Worm (Caenorhabditis elegans): ENCODE measurements around the gene ZK643.5.

DNA sequence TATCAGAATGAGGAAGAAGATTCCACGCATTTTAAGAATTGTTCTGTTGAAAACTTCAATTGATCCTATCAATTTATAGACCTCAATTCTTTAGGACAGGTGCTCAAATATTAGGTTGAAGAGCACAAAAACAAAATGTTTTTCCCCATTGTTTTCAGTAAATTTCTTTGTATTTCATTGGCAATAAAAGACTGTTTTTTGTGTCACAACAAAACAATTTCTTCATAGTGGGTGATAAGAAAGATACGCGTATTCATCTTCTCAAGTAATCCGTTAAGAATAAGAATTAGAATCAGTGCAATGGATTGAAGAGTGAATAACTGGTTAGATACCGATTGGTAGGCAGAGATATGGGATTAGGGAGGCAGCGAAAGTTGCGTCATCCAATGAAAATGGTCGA, 4.7 kb upstream of the ZK643.5 start, which contains the start of gene ZK643.6:
- TF ChIP-seq W03F9.2 (tag; optimal IDR thresholded peaks at IDR 0.05) (no peak), him-1 (tag; optimal IDR thresholded peaks at IDR 0.05) (no peak)
